Fruit fly (Drosophila melanogaster): ENCODE data around the gene CG15394.

dm6 chr2L:2627507-2627906 is 35.8 kb downstream of the CG15394 start:
- TF ChIP-seq psq (optimal IDR thresholded peaks at IDR 0.05) (no peak), insv (optimal IDR thresholded peaks at IDR 0.05) (no peak), ttk (optimal IDR thresholded peaks at IDR 0.05) (no peak)

Measured in Kc167 (cell line).